Fruit fly (Drosophila melanogaster) whole organism, embryonic: ENCODE measurements around the gene CG6126.
A peak's percentile ranks its signal among the peaks of the same experiment; 100 is the strongest.

Experiments used
- Adf1 ChIP-seq: fragments of 200-800 bp; sonication (Bioruptor generic); IDR thresholded peaks from 2 replicates; pipeline ENCODE4 v1.3.6; 2022; ENCODE audit warnings: missing biosample characterization, missing genetic modification characterization
- Asciz ChIP-seq: fragments of 200-800 bp; sonication (Bioruptor generic); optimal IDR thresholded peaks from 2 replicates; lab custom pipeline; 2017; ENCODE audit warnings: missing biosample characterization, mild to moderate bottlenecking, missing genetic modification characterization, missing genetic modification reagents
- CG10431 ChIP-seq: fragments of 200-800 bp; sonication (Bioruptor generic); optimal IDR thresholded peaks from 3 replicates; lab custom pipeline; 2018; ENCODE audit warnings: missing biosample characterization, mild to moderate bottlenecking, missing genetic modification characterization
- CG11398 ChIP-seq: fragments of 200-800 bp; sonication (Bioruptor generic); optimal IDR thresholded peaks from 2 replicates; lab custom pipeline; 2016; ENCODE audit warnings: missing biosample characterization, missing genetic modification characterization
- CG12219 ChIP-seq: fragments of 200-800 bp; sonication (Bioruptor generic); optimal IDR thresholded peaks from 3 replicates; lab custom pipeline; 2018; ENCODE audit warnings: missing biosample characterization, mild to moderate bottlenecking, missing genetic modification characterization
- CG12942 ChIP-seq: fragments of 200-800 bp; sonication (Bioruptor generic); optimal IDR thresholded peaks from 3 replicates; lab custom pipeline; 2016; ENCODE audit warnings: missing biosample characterization, missing genetic modification characterization
- CG13424 ChIP-seq: fragments of 200-800 bp; sonication (Bioruptor generic); optimal IDR thresholded peaks from 2 replicates; lab custom pipeline; 2019; ENCODE audit warnings: missing biosample characterization, mild to moderate bottlenecking, missing genetic modification characterization, moderate library complexity
- CG14667 ChIP-seq: fragments of 200-800 bp; sonication (Bioruptor generic); IDR thresholded peaks from 2 replicates; pipeline ENCODE4 v1.3.6; 2022; ENCODE audit warnings: missing biosample characterization, missing genetic modification characterization
- CG15073 ChIP-seq: fragments of 200-800 bp; sonication (Bioruptor generic); optimal IDR thresholded peaks from 2 replicates; lab custom pipeline; 2016; ENCODE audit warnings: missing biosample characterization, missing genetic modification characterization
- CG15514 ChIP-seq: fragments of 200-800 bp; sonication (Bioruptor generic); optimal IDR thresholded peaks from 3 replicates; lab custom pipeline; 2017; ENCODE audit warnings: missing biosample characterization, missing genetic modification characterization, mild to moderate bottlenecking, moderate library complexity, missing genetic modification reagents
- CG17912 ChIP-seq: fragments of 200-800 bp; sonication (Bioruptor generic); optimal IDR thresholded peaks from 2 replicates; lab custom pipeline; 2018; ENCODE audit warnings: missing biosample characterization, mild to moderate bottlenecking, missing genetic modification characterization
- CG18599 ChIP-seq: fragments of 200-800 bp; sonication (Bioruptor generic); optimal IDR thresholded peaks from 3 replicates; lab custom pipeline; 2017; ENCODE audit warnings: missing biosample characterization, missing genetic modification characterization, mild to moderate bottlenecking, moderate library complexity, missing genetic modification reagents
- CG2199 ChIP-seq: fragments of 200-800 bp; sonication (Bioruptor generic); IDR thresholded peaks from 3 replicates; pipeline ENCODE4 v1.3.6; 2022; ENCODE audit warnings: missing biosample characterization, missing genetic modification characterization
- CG2712 ChIP-seq: fragments of 200-800 bp; optimal IDR thresholded peaks from 3 replicates; lab custom pipeline; 2019; ENCODE audit warnings: missing biosample characterization, mild to moderate bottlenecking, missing genetic modification characterization, moderate library complexity
- CG3163 ChIP-seq: fragments of 200-800 bp; sonication (Bioruptor generic); optimal IDR thresholded peaks from 3 replicates; lab custom pipeline; 2016; ENCODE audit warnings: missing biosample characterization, missing genetic modification characterization
- CG3281 ChIP-seq: fragments of 200-800 bp; sonication (Bioruptor generic); optimal IDR thresholded peaks from 3 replicates; lab custom pipeline; 2017; ENCODE audit warnings: missing biosample characterization, mild to moderate bottlenecking, missing genetic modification characterization
- CG4282 ChIP-seq: fragments of 200-800 bp; sonication (Bioruptor generic); optimal IDR thresholded peaks from 2 replicates; lab custom pipeline; 2016; ENCODE audit warnings: missing biosample characterization, missing genetic modification characterization
- CG4820 ChIP-seq: fragments of 200-800 bp; sonication (Bioruptor generic); optimal IDR thresholded peaks from 3 replicates; lab custom pipeline; 2016; ENCODE audit warnings: missing biosample characterization, missing genetic modification characterization
- CG6765 ChIP-seq: fragments of 200-800 bp; sonication (Bioruptor generic); optimal IDR thresholded peaks from 3 replicates; lab custom pipeline; 2017; ENCODE audit warnings: missing biosample characterization, mild to moderate bottlenecking, missing genetic modification characterization
- CG7271 ChIP-seq: fragments of 200-800 bp; sonication (Bioruptor generic); optimal IDR thresholded peaks from 2 replicates; lab custom pipeline; 2018; ENCODE audit warnings: missing biosample characterization, mild to moderate bottlenecking, missing genetic modification characterization, moderate library complexity
- CG8359 ChIP-seq: fragments of 200-800 bp; sonication (Bioruptor generic); optimal IDR thresholded peaks from 2 replicates; lab custom pipeline; 2017; ENCODE audit warnings: missing biosample characterization, mild to moderate bottlenecking, missing genetic modification characterization, borderline replicate concordance
- CG9932 ChIP-seq: fragments of 200-800 bp; sonication (Bioruptor generic); IDR thresholded peaks from 2 replicates; pipeline ENCODE4 v1.3.6; 2022; ENCODE audit warnings: missing biosample characterization, missing genetic modification characterization
- CTCF ChIP-seq: fragments of 200-800 bp; sonication (Bioruptor generic); optimal IDR thresholded peaks from 2 replicates; lab custom pipeline; 2017; ENCODE audit warnings: missing biosample characterization, mild to moderate bottlenecking, missing genetic modification characterization, moderate library complexity
- D19B ChIP-seq: fragments of 200-800 bp; sonication (Bioruptor generic); optimal IDR thresholded peaks from 2 replicates; lab custom pipeline; 2017; ENCODE audit warnings: missing biosample characterization, mild to moderate bottlenecking, missing genetic modification characterization
- Doc2 ChIP-seq: fragments of 200-800 bp; sonication (Bioruptor generic); IDR thresholded peaks from 2 replicates; pipeline ENCODE4 v1.3.6; 2022; ENCODE audit warnings: missing biosample characterization, missing genetic modification characterization
- Dref ChIP-seq: fragments of 200-800 bp; sonication (Bioruptor generic); IDR thresholded peaks from 2 replicates; pipeline ENCODE4 v1.3.6; 2022; ENCODE audit warnings: missing biosample characterization, missing genetic modification characterization
- Ets65A ChIP-seq: fragments of 200-800 bp; sonication (Bioruptor generic); peaks from one replicate; lab custom pipeline; 2016; ENCODE audit warnings: missing biosample characterization, missing genetic modification characterization
- Hr3 ChIP-seq: fragments of 200-800 bp; sonication (Bioruptor generic); optimal IDR thresholded peaks from 3 replicates; lab custom pipeline; 2016; ENCODE audit warnings: missing biosample characterization, missing genetic modification characterization
- Meics ChIP-seq: fragments of 200-800 bp; sonication (Bioruptor generic); optimal IDR thresholded peaks from 2 replicates; lab custom pipeline; 2017; ENCODE audit warnings: missing biosample characterization, mild to moderate bottlenecking, missing genetic modification characterization
- NC2α ChIP-seq: fragments of 200-800 bp; sonication (Bioruptor generic); optimal IDR thresholded peaks from 2 replicates; lab custom pipeline; 2016; ENCODE audit warnings: missing biosample characterization, missing genetic modification characterization
- Oaz ChIP-seq: fragments of 200-800 bp; sonication (Bioruptor generic); IDR thresholded peaks from 2 replicates; pipeline ENCODE4 v1.3.6; 2022; ENCODE audit warnings: missing biosample characterization, missing genetic modification characterization
- Poxn ChIP-seq: fragments of 200-800 bp; sonication (Bioruptor generic); IDR thresholded peaks from 2 replicates; pipeline ENCODE4 v1.3.6; 2022; ENCODE audit warnings: missing biosample characterization, missing genetic modification characterization
- Ptx1 ChIP-seq: fragments of 200-800 bp; sonication (Bioruptor generic); IDR thresholded peaks from 2 replicates; pipeline ENCODE4 v1.3.6; 2022; ENCODE audit warnings: missing biosample characterization, missing genetic modification characterization
- Six4 ChIP-seq: fragments of 200-800 bp; sonication (Bioruptor generic); optimal IDR thresholded peaks from 2 replicates; lab custom pipeline; 2016; ENCODE audit warnings: missing biosample characterization, missing genetic modification characterization
- aop ChIP-seq: fragments of 200-800 bp; sonication (Bioruptor generic); IDR thresholded peaks from 2 replicates; pipeline ENCODE4 v1.3.6; 2022; ENCODE audit warnings: missing biosample characterization, missing genetic modification characterization
- ap ChIP-seq: fragments of 200-800 bp; sonication (Bioruptor generic); IDR thresholded peaks from 2 replicates; pipeline ENCODE4 v1.3.6; 2022; ENCODE audit warnings: missing biosample characterization, missing genetic modification characterization
- cato ChIP-seq: fragments of 200-800 bp; sonication (Bioruptor generic); optimal IDR thresholded peaks from 2 replicates; lab custom pipeline; 2016; ENCODE audit warnings: missing biosample characterization, missing genetic modification characterization, borderline replicate concordance
- crc ChIP-seq: fragments of 200-800 bp; sonication (Bioruptor generic); optimal IDR thresholded peaks from 2 replicates; lab custom pipeline; 2016; ENCODE audit warnings: missing biosample characterization, missing genetic modification characterization
- cwo ChIP-seq: fragments of 200-800 bp; sonication (Bioruptor generic); optimal IDR thresholded peaks from 3 replicates; lab custom pipeline; 2017; ENCODE audit warnings: missing biosample characterization, missing genetic modification characterization, mild to moderate bottlenecking, moderate library complexity, missing genetic modification reagents
- danr ChIP-seq: fragments of 200-800 bp; sonication (Bioruptor generic); IDR thresholded peaks from 2 replicates; pipeline ENCODE4 v1.3.6; 2022; ENCODE audit warnings: missing biosample characterization, missing genetic modification characterization
- en ChIP-seq: fragments of 200-800 bp; sonication (Bioruptor generic); optimal IDR thresholded peaks from 2 replicates; lab custom pipeline; 2016; ENCODE audit warnings: missing biosample characterization, missing genetic modification characterization
- fru ChIP-seq: fragments of >200 bp; optimal IDR thresholded peaks from 2 replicates; lab custom pipeline; 2017
- h ChIP-seq: fragments of >200 bp; optimal IDR thresholded peaks from 2 replicates; lab custom pipeline; 2017
- hth ChIP-seq: fragments of >200 bp; optimal IDR thresholded peaks from 2 replicates; lab custom pipeline; 2017; ENCODE audit warnings: inconsistent platforms
- insv ChIP-seq, 2 experiments: fragments of 200-800 bp; sonication (Bioruptor generic); optimal IDR thresholded peaks; 3 replicates each; lab custom pipeline; 2016 to 2018; ENCODE audit warnings: missing biosample characterization in 2 of 2, missing genetic modification characterization in 2 of 2
- klu ChIP-seq: fragments of 200-800 bp; sonication (Bioruptor generic); IDR thresholded peaks from 2 replicates; pipeline ENCODE4 v1.3.6; 2022; ENCODE audit warnings: missing biosample characterization, missing genetic modification characterization
- lab ChIP-seq: fragments of 200-800 bp; sonication (Bioruptor generic); optimal IDR thresholded peaks from 3 replicates; lab custom pipeline; 2017; ENCODE audit warnings: missing biosample characterization, missing genetic modification characterization, mild to moderate bottlenecking, moderate library complexity, missing genetic modification reagents
- pfk ChIP-seq: fragments of 200-800 bp; sonication (Bioruptor generic); optimal IDR thresholded peaks from 2 replicates; lab custom pipeline; 2018; ENCODE audit warnings: missing biosample characterization, mild to moderate bottlenecking, missing genetic modification characterization, moderate library complexity
- ro ChIP-seq: fragments of 200-800 bp; sonication (Bioruptor generic); IDR thresholded peaks from 2 replicates; pipeline ENCODE4 v1.3.6; 2022; ENCODE audit warnings: missing biosample characterization, missing genetic modification characterization
- run ChIP-seq: fragments of 200-800 bp; sonication (Bioruptor generic); optimal IDR thresholded peaks from 3 replicates; lab custom pipeline; 2018; ENCODE audit warnings: missing biosample characterization, mild to moderate bottlenecking, missing genetic modification characterization
- sob ChIP-seq: fragments of 200-800 bp; sonication (Bioruptor generic); IDR thresholded peaks from 2 replicates; pipeline ENCODE4 v1.3.6; 2022; ENCODE audit warnings: missing biosample characterization, missing genetic modification characterization
- tgo ChIP-seq: fragments of 200-800 bp; sonication (Bioruptor generic); IDR thresholded peaks from 3 replicates; pipeline ENCODE4 v1.3.6; 2022; ENCODE audit warnings: missing biosample characterization, missing genetic modification characterization
- tio ChIP-seq: fragments of 200-800 bp; sonication (Bioruptor generic); optimal IDR thresholded peaks from 2 replicates; lab custom pipeline; 2017; ENCODE audit warnings: missing biosample characterization, missing genetic modification characterization, inconsistent platforms
- wdn ChIP-seq: fragments of 200-800 bp; sonication (Bioruptor generic); IDR thresholded peaks from 2 replicates; pipeline ENCODE4 v1.3.6; 2022; ENCODE audit warnings: missing biosample characterization, missing genetic modification characterization

The CG6126 gene

dm6 chr3R:16242461-16242934 lies 39.6 kb upstream of the CG6126 start (continued):
- TF ChIP-seq CG15073 (GFP tag; lab: Kevin White, UChicago): no peak
- TF ChIP-seq en (GFP tag; lab: Kevin White, UChicago): no peak
- peak; percentile 17 for TF ChIP-seq D19B (GFP tag; lab: Kevin White, UChicago)
- TF ChIP-seq CG10431 (GFP tag; lab: Kevin White, UChicago): peak; percentile 34
- TF ChIP-seq CG7271 (tag; lab: Kevin White, UChicago): no peak
- TF ChIP-seq CG12219 (GFP tag; lab: Kevin White, UChicago): no peak
- no peak for TF ChIP-seq danr (GFP tag; lab: Robert Waterston, UW)
- no peak for TF ChIP-seq Oaz
- TF ChIP-seq h (lab: Kevin White, UChicago): no peak
- no peak for TF ChIP-seq ap
- TF ChIP-seq insv (GFP tag; optimal IDR thresholded peaks at IDR 0.05; lab: Kevin White, UChicago): peak in 1 of 2 experiments; percentile 79
- TF ChIP-seq Adf1 (GFP tag; lab: Robert Waterston, UW): no peak
- peak; percentile 50 for TF ChIP-seq CTCF (GFP tag; lab: Kevin White, UChicago)
- TF ChIP-seq Poxn: no peak
- TF ChIP-seq wdn: no peak
- no peak for TF ChIP-seq CG14667 (GFP tag; lab: Robert Waterston, UW)
- peak; percentile 85 for TF ChIP-seq lab (GFP tag; lab: Kevin White, UChicago)
- TF ChIP-seq CG17912 (GFP tag; lab: Kevin White, UChicago): peak; percentile 66
- no peak for TF ChIP-seq cato (GFP tag; lab: Kevin White, UChicago)
- TF ChIP-seq CG9932 (GFP tag; lab: Robert Waterston, UW): no peak
- peak; percentile 42 for TF ChIP-seq CG3163 (GFP tag; lab: Kevin White, UChicago)
- no peak for TF ChIP-seq Ptx1 (GFP tag; lab: Robert Waterston, UW)
- no peak for TF ChIP-seq Hr3 (GFP tag; lab: Kevin White, UChicago)
- TF ChIP-seq ro (GFP tag; lab: Robert Waterston, UW): no peak
- no peak for TF ChIP-seq klu (GFP tag; lab: Robert Waterston, UW)
- no peak for TF ChIP-seq tgo (GFP tag; lab: Robert Waterston, UW)
- no peak for TF ChIP-seq tio (GFP tag; lab: Kevin White, UChicago)
- no peak for TF ChIP-seq aop (GFP tag; lab: Robert Waterston, UW)
- TF ChIP-seq crc (GFP tag; lab: Kevin White, UChicago): no peak
- TF ChIP-seq Ets65A (GFP tag; lab: Kevin White, UChicago): peak; percentile 91
- TF ChIP-seq Meics: peak; percentile 44
- no peak for TF ChIP-seq CG2199
- peak; percentile 77 for TF ChIP-seq CG18599 (GFP tag; lab: Kevin White, UChicago)
- TF ChIP-seq CG8359 (GFP tag; lab: Kevin White, UChicago): peak; percentile 4
- TF ChIP-seq CG11398 (GFP tag; lab: Kevin White, UChicago): peak; percentile 12
- no peak for TF ChIP-seq CG4820 (GFP tag; lab: Kevin White, UChicago)
- TF ChIP-seq CG2712 (tag; lab: Kevin White, UChicago): peak; percentile 28
- TF ChIP-seq CG15514 (GFP tag; lab: Kevin White, UChicago): peak; percentile 65
- no peak for TF ChIP-seq Dref
- peak; percentile 83 for TF ChIP-seq pfk (GFP tag; lab: Kevin White, UChicago)
- peak; percentile 8 for TF ChIP-seq Asciz (GFP tag; lab: Kevin White, UChicago)
- TF ChIP-seq CG4282 (GFP tag; lab: Kevin White, UChicago): peak; percentile 25
- no peak for TF ChIP-seq run (tag; lab: Kevin White, UChicago)
- TF ChIP-seq CG12942 (GFP tag; lab: Kevin White, UChicago): no peak
- no peak for TF ChIP-seq CG13424 (tag; lab: Kevin White, UChicago)
- peak; percentile 86 for TF ChIP-seq cwo (GFP tag; lab: Kevin White, UChicago)
- no peak for TF ChIP-seq fru
- TF ChIP-seq Six4 (GFP tag; lab: Kevin White, UChicago): no peak
- TF ChIP-seq Doc2 (GFP tag; lab: Robert Waterston, UW): no peak
- TF ChIP-seq NC2α (GFP tag; lab: Kevin White, UChicago): no peak
- TF ChIP-seq CG3281 (GFP tag; lab: Kevin White, UChicago): peak; percentile 36
- TF ChIP-seq CG6765 (GFP tag; lab: Kevin White, UChicago): peak; percentile 35
- TF ChIP-seq hth: no peak
- no peak for TF ChIP-seq sob (GFP tag; lab: Robert Waterston, UW)
